Fruit fly (Drosophila melanogaster) whole organism, embryonic: ENCODE measurements around the gene E2f1.

Experiments used
- Atf-2 ChIP-seq: fragments of 200-800 bp; sonication (Bioruptor generic); optimal IDR thresholded peaks from 2 replicates; lab custom pipeline; 2016; ENCODE audit warnings: missing biosample characterization, missing genetic modification characterization
- Atf3 ChIP-seq: fragments of 200-800 bp; sonication (Bioruptor generic); optimal IDR thresholded peaks from 3 replicates; lab custom pipeline; 2016; ENCODE audit warnings: missing biosample characterization, missing genetic modification characterization
- Atf6 ChIP-seq: fragments of 200-800 bp; sonication (Bioruptor generic); IDR thresholded peaks from 2 replicates; pipeline ENCODE4 v1.3.6; 2022; ENCODE audit warnings: missing biosample characterization, missing genetic modification characterization
- CG13775 ChIP-seq: fragments of 200-800 bp; sonication (Bioruptor generic); optimal IDR thresholded peaks from 3 replicates; lab custom pipeline; 2017; ENCODE audit warnings: missing biosample characterization, mild to moderate bottlenecking, missing genetic modification characterization
- CG14441 ChIP-seq: fragments of 200-800 bp; sonication (Bioruptor generic); IDR thresholded peaks from 2 replicates; pipeline ENCODE4 v1.3.6; 2022; ENCODE audit warnings: missing biosample characterization, missing genetic modification characterization
- CG14710 ChIP-seq: fragments of 200-800 bp; sonication (Bioruptor generic); optimal IDR thresholded peaks from 3 replicates; lab custom pipeline; 2019; ENCODE audit warnings: missing biosample characterization, mild to moderate bottlenecking, missing genetic modification characterization, moderate library complexity
- CG17361 ChIP-seq: fragments of 200-800 bp; sonication (Bioruptor generic); IDR thresholded peaks from 3 replicates; pipeline ENCODE4 v1.3.6; 2022; ENCODE audit warnings: missing biosample characterization, missing genetic modification characterization
- CG18011 ChIP-seq: fragments of 200-800 bp; sonication (Bioruptor generic); optimal IDR thresholded peaks from 2 replicates; lab custom pipeline; 2017; ENCODE audit warnings: missing biosample characterization, missing genetic modification characterization, mild to moderate bottlenecking, moderate library complexity, missing genotype
- CG18262 ChIP-seq: fragments of 200-800 bp; optimal IDR thresholded peaks from 3 replicates; lab custom pipeline; 2019; ENCODE audit warnings: missing biosample characterization, mild to moderate bottlenecking, missing genetic modification characterization, moderate library complexity
- CG2199 ChIP-seq: fragments of 200-800 bp; sonication (Bioruptor generic); IDR thresholded peaks from 3 replicates; pipeline ENCODE4 v1.3.6; 2022; ENCODE audit warnings: missing biosample characterization, missing genetic modification characterization
- CG2712 ChIP-seq: fragments of 200-800 bp; optimal IDR thresholded peaks from 3 replicates; lab custom pipeline; 2019; ENCODE audit warnings: missing biosample characterization, mild to moderate bottlenecking, missing genetic modification characterization, moderate library complexity
- CG30020 ChIP-seq: fragments of 200-800 bp; optimal IDR thresholded peaks from 2 replicates; lab custom pipeline; 2019; ENCODE audit warnings: missing biosample characterization, mild to moderate bottlenecking, missing genetic modification characterization, moderate library complexity
- CG31224 ChIP-seq: fragments of 200-800 bp; sonication (Bioruptor generic); IDR thresholded peaks from 2 replicates; pipeline ENCODE4 v1.3.6; 2022; ENCODE audit warnings: missing biosample characterization, missing genetic modification characterization
- CG31365 ChIP-seq: fragments of 200-800 bp; sonication (Bioruptor generic); optimal IDR thresholded peaks from 2 replicates; lab custom pipeline; 2018; ENCODE audit warnings: missing biosample characterization, mild to moderate bottlenecking, missing genetic modification characterization
- CG34422 ChIP-seq: fragments of 200-800 bp; sonication (Bioruptor generic); IDR thresholded peaks from 3 replicates; pipeline ENCODE4 v1.3.6; 2022; ENCODE audit warnings: missing biosample characterization, missing genetic modification characterization
- CG42726 ChIP-seq: fragments of 200-800 bp; sonication (Bioruptor generic); IDR thresholded peaks from 2 replicates; pipeline ENCODE4 v1.3.6; 2022; ENCODE audit warnings: missing biosample characterization, missing genetic modification characterization; ENCODE audit not compliant: partially characterized antibody
- CG4404 ChIP-seq: fragments of 200-800 bp; sonication (Bioruptor generic); IDR thresholded peaks from 2 replicates; pipeline ENCODE4 v1.3.6; 2022; ENCODE audit warnings: missing biosample characterization, missing genetic modification characterization
- CG6254 ChIP-seq: fragments of 200-800 bp; sonication (Bioruptor generic); optimal IDR thresholded peaks from 3 replicates; lab custom pipeline; 2017; ENCODE audit warnings: mild to moderate bottlenecking, missing biosample characterization, missing genetic modification reagents, missing genetic modification characterization
- CG7987 ChIP-seq: fragments of 200-800 bp; sonication (Bioruptor generic); optimal IDR thresholded peaks from 2 replicates; lab custom pipeline; 2018; ENCODE audit warnings: missing biosample characterization, mild to moderate bottlenecking, missing genetic modification characterization, moderate library complexity
- CG8290 ChIP-seq, 3 experiments: fragments of 200-800 bp; sonication (Bioruptor generic); optimal IDR thresholded peaks; 2 replicates each; lab custom pipeline; 2016 to 2019; ENCODE audit warnings: missing biosample characterization in 3 of 3, missing genetic modification characterization in 3 of 3, mild to moderate bottlenecking in 2 of 3, moderate library complexity in 1 of 3
- CG8944 ChIP-seq: fragments of 200-800 bp; sonication (Bioruptor generic); optimal IDR thresholded peaks from 3 replicates; lab custom pipeline; 2016; ENCODE audit warnings: missing biosample characterization, missing genetic modification characterization
- Dref ChIP-seq: fragments of 200-800 bp; sonication (Bioruptor generic); IDR thresholded peaks from 2 replicates; pipeline ENCODE4 v1.3.6; 2022; ENCODE audit warnings: missing biosample characterization, missing genetic modification characterization
- Fer2 ChIP-seq: fragments of 200-800 bp; sonication (Bioruptor generic); optimal IDR thresholded peaks from 2 replicates; lab custom pipeline; 2018; ENCODE audit warnings: missing biosample characterization, mild to moderate bottlenecking, missing genetic modification characterization, moderate library complexity
- Hmx ChIP-seq: fragments of 200-800 bp; sonication (Bioruptor generic); optimal IDR thresholded peaks from 2 replicates; lab custom pipeline; 2016; ENCODE audit warnings: missing biosample characterization, missing genetic modification characterization
- Hr39 ChIP-seq: fragments of >200 bp; optimal IDR thresholded peaks from 2 replicates; lab custom pipeline; 2017
- Hr51 ChIP-seq, 2 experiments: fragments of 200-800 bp; sonication (Bioruptor generic); optimal IDR thresholded peaks; 2 replicates in 1 of 2; 3 replicates in 1 of 2; lab custom pipeline; 2016 to 2018; ENCODE audit warnings: missing biosample characterization in 2 of 2, missing genetic modification characterization in 2 of 2, mild to moderate bottlenecking in 1 of 2, moderate library complexity in 1 of 2
- Kr ChIP-seq: fragments of 200-800 bp; sonication (Bioruptor generic); optimal IDR thresholded peaks from 2 replicates; lab custom pipeline; 2017; ENCODE audit warnings: missing biosample characterization, mild to moderate bottlenecking, missing genetic modification characterization
- Mad ChIP-seq: fragments of 200-800 bp; sonication (Bioruptor generic); optimal IDR thresholded peaks from 2 replicates; lab custom pipeline; 2016; ENCODE audit warnings: missing biosample characterization, missing genetic modification characterization
- NC2α ChIP-seq: fragments of 200-800 bp; sonication (Bioruptor generic); optimal IDR thresholded peaks from 2 replicates; lab custom pipeline; 2016; ENCODE audit warnings: missing biosample characterization, missing genetic modification characterization
- Nf-YA ChIP-seq: fragments of 200-800 bp; sonication (Bioruptor generic); IDR thresholded peaks from 2 replicates; pipeline ENCODE4 v1.3.6; 2022; ENCODE audit warnings: missing biosample characterization, missing genetic modification characterization
- Oaz ChIP-seq: fragments of 200-800 bp; sonication (Bioruptor generic); IDR thresholded peaks from 2 replicates; pipeline ENCODE4 v1.3.6; 2022; ENCODE audit warnings: missing biosample characterization, missing genetic modification characterization
- Ravus ChIP-seq: fragments of 200-800 bp; sonication (Bioruptor generic); IDR thresholded peaks from 2 replicates; pipeline ENCODE4 v1.3.6; 2022; ENCODE audit warnings: missing biosample characterization, missing genetic modification characterization
- Rx ChIP-seq: fragments of 200-800 bp; sonication (Bioruptor generic); IDR thresholded peaks from 2 replicates; pipeline ENCODE4 v1.3.6; 2022; ENCODE audit warnings: missing biosample characterization, missing genetic modification characterization
- Sry-δ ChIP-seq: fragments of 200-800 bp; sonication (Bioruptor generic); optimal IDR thresholded peaks from 2 replicates; lab custom pipeline; 2016; ENCODE audit warnings: missing biosample characterization, missing genetic modification characterization
- Taf1 ChIP-seq: fragments of 200-800 bp; sonication (Bioruptor generic); IDR thresholded peaks from 2 replicates; pipeline ENCODE4 v1.3.6; 2022; ENCODE audit warnings: missing biosample characterization, missing genetic modification characterization
- Vsx1 ChIP-seq: fragments of 200-800 bp; sonication (Bioruptor generic); optimal IDR thresholded peaks from 2 replicates; lab custom pipeline; 2017; ENCODE audit warnings: missing biosample characterization, mild to moderate bottlenecking, missing genetic modification characterization, missing genetic modification reagents
- az2 ChIP-seq: fragments of 200-800 bp; sonication (Bioruptor generic); optimal IDR thresholded peaks from 3 replicates; lab custom pipeline; 2016; ENCODE audit warnings: missing biosample characterization, missing genetic modification characterization
- caup ChIP-seq: fragments of 200-800 bp; sonication (Bioruptor generic); optimal IDR thresholded peaks from 3 replicates; lab custom pipeline; 2017; ENCODE audit warnings: missing biosample characterization, mild to moderate bottlenecking, missing genetic modification characterization, moderate library complexity; ENCODE audit not compliant: severe bottlenecking
- crp ChIP-seq, 2 experiments: fragments of 200-800 bp; sonication (Bioruptor generic); optimal IDR thresholded peaks; 2 replicates in 1 of 2; 3 replicates in 1 of 2; lab custom pipeline; 2017; ENCODE audit warnings: missing biosample characterization in 2 of 2, missing genetic modification characterization in 2 of 2, mild to moderate bottlenecking in 1 of 2, moderate library complexity in 1 of 2
- gro ChIP-seq: fragments of 200-800 bp; sonication (Bioruptor generic); optimal IDR thresholded peaks from 2 replicates; lab custom pipeline; 2016; ENCODE audit warnings: missing biosample characterization, missing genetic modification characterization
- hth ChIP-seq: fragments of >200 bp; optimal IDR thresholded peaks from 2 replicates; lab custom pipeline; 2017; ENCODE audit warnings: inconsistent platforms
- jigr1 ChIP-seq: fragments of 200-800 bp; sonication (Bioruptor generic); IDR thresholded peaks from 3 replicates; pipeline ENCODE4 v1.3.6; 2022; ENCODE audit warnings: missing biosample characterization, missing genetic modification characterization
- kni ChIP-seq: fragments of 200-800 bp; sonication (Bioruptor generic); optimal IDR thresholded peaks from 3 replicates; lab custom pipeline; 2017; ENCODE audit warnings: mild to moderate bottlenecking, missing biosample characterization, missing genetic modification reagents, missing genetic modification characterization
- lbe ChIP-seq: fragments of 200-800 bp; sonication (Bioruptor generic); optimal IDR thresholded peaks from 2 replicates; lab custom pipeline; 2016; ENCODE audit warnings: missing biosample characterization, mild to moderate bottlenecking, missing genetic modification characterization
- nerfin-1 ChIP-seq: fragments of 200-800 bp; sonication (Bioruptor generic); optimal IDR thresholded peaks from 3 replicates; lab custom pipeline; 2019; ENCODE audit warnings: missing biosample characterization, mild to moderate bottlenecking, missing genetic modification characterization, moderate library complexity
- nerfin-2 ChIP-seq: fragments of 200-800 bp; sonication (Bioruptor generic); IDR thresholded peaks from 2 replicates; pipeline ENCODE4 v1.3.6; 2022; ENCODE audit warnings: missing biosample characterization, missing genetic modification characterization; ENCODE audit not compliant: partially characterized antibody
- slp2 ChIP-seq: fragments of 200-800 bp; sonication (Bioruptor generic); optimal IDR thresholded peaks from 2 replicates; lab custom pipeline; 2016; ENCODE audit warnings: missing biosample characterization, missing genetic modification characterization
- vvl ChIP-seq: fragments of 200-800 bp; sonication (Bioruptor generic); IDR thresholded peaks from 2 replicates; pipeline ENCODE4 v1.3.6; 2022; ENCODE audit warnings: missing biosample characterization, missing genetic modification characterization
- yki ChIP-seq: fragments of >200 bp; optimal IDR thresholded peaks from 3 replicates; lab custom pipeline; 2018
- zfh1 ChIP-seq: fragments of 200-800 bp; sonication (Bioruptor generic); IDR thresholded peaks from 3 replicates; pipeline ENCODE4 v1.3.6; 2022; ENCODE audit warnings: missing biosample characterization, missing genetic modification characterization
- zfh2 ChIP-seq: fragments of 200-800 bp; sonication (Bioruptor generic); optimal IDR thresholded peaks from 2 replicates; lab custom pipeline; 2016; ENCODE audit warnings: missing biosample characterization, missing genetic modification characterization

E2f1 gene

DNA sequence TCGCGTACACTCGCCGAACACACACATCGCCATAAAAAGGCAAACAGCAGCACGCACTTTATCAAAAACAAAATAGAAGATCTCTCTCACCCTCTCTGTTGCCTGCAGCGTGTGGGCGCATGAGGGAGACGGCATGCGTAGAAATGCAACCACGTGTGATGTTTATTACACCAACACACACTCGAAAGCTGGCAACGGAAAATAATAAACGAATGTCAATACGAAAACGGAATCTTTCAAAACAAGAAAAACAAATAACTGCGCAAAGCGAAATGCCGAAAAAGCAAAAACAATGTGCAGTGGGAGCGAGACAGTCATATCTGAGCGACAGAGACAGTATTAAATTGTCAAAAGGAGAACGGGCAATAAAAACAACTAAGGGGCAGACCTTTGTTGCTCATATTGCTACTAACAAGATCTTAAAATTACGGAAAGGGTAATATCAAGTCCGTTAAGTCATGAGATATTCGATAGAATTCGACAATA lies 47.3 kb downstream of the E2f1 start (continued):
- peak; percentile 51 for TF ChIP-seq Fer2 (tag; lab: Kevin White, UChicago)
- TF ChIP-seq Atf3 (GFP tag; lab: Kevin White, UChicago): peak; percentile 74
- TF ChIP-seq CG17361 (GFP tag; lab: Robert Waterston, UW): no peak
- peak; percentile 94 for TF ChIP-seq NC2α
- peak; percentile 93 for TF ChIP-seq nerfin-1 (tag; lab: Kevin White, UChicago)
- TF ChIP-seq hth (lab: Kevin White, UChicago): no peak
- TF ChIP-seq nerfin-2 (GFP tag; lab: Robert Waterston, UW): no peak
- no peak for TF ChIP-seq Taf1
- TF ChIP-seq CG13775 (GFP tag; lab: Kevin White, UChicago): peak; percentile 39
- peak; percentile 44 for TF ChIP-seq slp2
- peak in 1 of 2 experiments; percentile 87 for TF ChIP-seq Hr51 (GFP tag; optimal IDR thresholded peaks at IDR 0.05; lab: Kevin White, UChicago)
- peak; percentile 7 for TF ChIP-seq zfh2 (GFP tag; lab: Kevin White, UChicago)
- no peak for TF ChIP-seq jigr1
- TF ChIP-seq Hmx (GFP tag; lab: Kevin White, UChicago): no peak
- peak; percentile 40 for TF ChIP-seq Sry-δ (GFP tag; lab: Kevin White, UChicago)
- TF ChIP-seq caup: peak; percentile 84
- no peak for TF ChIP-seq Nf-YA (GFP tag; lab: Robert Waterston, UW)
- TF ChIP-seq lbe: peak; percentile 84
- no peak for TF ChIP-seq Rx (GFP tag; lab: Robert Waterston, UW)
- TF ChIP-seq CG7987 (GFP tag; lab: Kevin White, UChicago): peak; percentile 97
- peak; percentile 80 for TF ChIP-seq CG8290 (GFP tag; optimal IDR thresholded peaks at IDR 0.05; lab: Kevin White, UChicago)
- peak; percentile 71 to 93 for TF ChIP-seq CG8290 (tag; optimal IDR thresholded peaks at IDR 0.05; lab: Kevin White, UChicago)
- peak; percentile 89 for TF ChIP-seq Vsx1 (GFP tag; lab: Kevin White, UChicago)
- TF ChIP-seq Dref (GFP tag; lab: Robert Waterston, UW): no peak
- peak; percentile 42 for TF ChIP-seq CG2712 (tag; lab: Kevin White, UChicago)
- TF ChIP-seq CG6254 (GFP tag; lab: Kevin White, UChicago): peak; percentile 81
- TF ChIP-seq Atf-2 (GFP tag; lab: Kevin White, UChicago): peak; percentile 54
- peak; percentile 68 for TF ChIP-seq CG8944 (GFP tag; lab: Kevin White, UChicago)
- no peak for TF ChIP-seq CG14441 (GFP tag; lab: Robert Waterston, UW)
- peak; percentile 55 for TF ChIP-seq gro
- no peak for TF ChIP-seq Oaz
- TF ChIP-seq CG18262 (tag; lab: Kevin White, UChicago): peak; percentile 68
- no peak for TF ChIP-seq CG31224 (GFP tag; lab: Robert Waterston, UW)
- no peak for TF ChIP-seq vvl (GFP tag; lab: Robert Waterston, UW)
- TF ChIP-seq CG34422 (GFP tag; lab: Robert Waterston, UW): no peak
- TF ChIP-seq kni (GFP tag; lab: Kevin White, UChicago): peak; percentile 98
- no peak for TF ChIP-seq CG18011 (GFP tag; lab: Kevin White, UChicago)
- TF ChIP-seq crp (GFP tag; optimal IDR thresholded peaks at IDR 0.05; lab: Kevin White, UChicago): peak in 1 of 2 experiments; percentile 31
- TF ChIP-seq CG31365 (tag; lab: Kevin White, UChicago): peak; percentile 77
- no peak for TF ChIP-seq Hr39
- peak; percentile 14 for TF ChIP-seq CG30020 (tag; lab: Kevin White, UChicago)
- peak; percentile 65 for TF ChIP-seq Mad
- TF ChIP-seq CG4404 (GFP tag; lab: Robert Waterston, UW): no peak
- no peak for TF ChIP-seq az2 (GFP tag; lab: Kevin White, UChicago)
- peak; percentile 76 for TF ChIP-seq CG14710 (tag; lab: Kevin White, UChicago)
- TF ChIP-seq yki: no peak
- no peak for TF ChIP-seq CG42726 (GFP tag; lab: Robert Waterston, UW)
- TF ChIP-seq CG2199 (GFP tag; lab: Robert Waterston, UW): no peak
- TF ChIP-seq zfh1 (GFP tag; lab: Robert Waterston, UW): no peak
- no peak for TF ChIP-seq Atf6 (GFP tag; lab: Robert Waterston, UW)
- peak; percentile 96 for TF ChIP-seq Kr (GFP tag; lab: Kevin White, UChicago)
- no peak for TF ChIP-seq Ravus
